Fruit fly (Drosophila melanogaster) whole organism, embryonic: ENCODE results near the gene Pis.

ENCODE experiments used
- Aef1 ChIP-seq: fragments of 200-800 bp; sonication (Bioruptor generic); IDR thresholded peaks from 3 replicates; pipeline ENCODE4 v1.3.6; 2022; ENCODE audit warnings: missing biosample characterization, missing genetic modification characterization
- CG10979 ChIP-seq: fragments of 200-800 bp; sonication (Bioruptor generic); optimal IDR thresholded peaks from 2 replicates; lab custom pipeline; 2018; ENCODE audit warnings: missing biosample characterization, mild to moderate bottlenecking, missing genetic modification characterization, moderate library complexity
- CG11398 ChIP-seq: fragments of 200-800 bp; sonication (Bioruptor generic); optimal IDR thresholded peaks from 2 replicates; lab custom pipeline; 2016; ENCODE audit warnings: missing biosample characterization, missing genetic modification characterization
- CG12744 ChIP-seq: fragments of 200-800 bp; sonication (Bioruptor generic); optimal IDR thresholded peaks from 2 replicates; lab custom pipeline; 2016; ENCODE audit warnings: missing biosample characterization, missing genetic modification characterization
- CG13894 ChIP-seq: fragments of 200-800 bp; sonication (Bioruptor generic); optimal IDR thresholded peaks from 3 replicates; lab custom pipeline; 2018; ENCODE audit warnings: missing biosample characterization, mild to moderate bottlenecking, missing genetic modification characterization, moderate library complexity
- CG17385 ChIP-seq: fragments of 200-800 bp; sonication (Bioruptor generic); optimal IDR thresholded peaks from 3 replicates; lab custom pipeline; 2018; ENCODE audit warnings: missing biosample characterization, mild to moderate bottlenecking, missing genetic modification characterization
- CG18011 ChIP-seq: fragments of 200-800 bp; sonication (Bioruptor generic); optimal IDR thresholded peaks from 2 replicates; lab custom pipeline; 2017; ENCODE audit warnings: missing biosample characterization, missing genetic modification characterization, mild to moderate bottlenecking, moderate library complexity, missing genotype
- CG32767 ChIP-seq: fragments of 200-800 bp; sonication (Bioruptor generic); IDR thresholded peaks from 2 replicates; pipeline ENCODE4 v1.3.6; 2022; ENCODE audit warnings: missing biosample characterization, missing genetic modification characterization
- CG3407 ChIP-seq: fragments of 200-800 bp; sonication (Bioruptor generic); optimal IDR thresholded peaks from 2 replicates; lab custom pipeline; 2018; ENCODE audit warnings: missing biosample characterization, mild to moderate bottlenecking, missing genetic modification characterization
- CG3726 ChIP-seq: fragments of 200-800 bp; sonication (Bioruptor generic); IDR thresholded peaks from 3 replicates; pipeline ENCODE4, ENCODE4 v1.3.6; 2022; ENCODE audit warnings: missing biosample characterization, missing genetic modification characterization
- CG42726 ChIP-seq: fragments of 200-800 bp; sonication (Bioruptor generic); IDR thresholded peaks from 2 replicates; pipeline ENCODE4 v1.3.6; 2022; ENCODE audit warnings: missing biosample characterization, missing genetic modification characterization; ENCODE audit not compliant: partially characterized antibody
- CG4282 ChIP-seq: fragments of 200-800 bp; sonication (Bioruptor generic); optimal IDR thresholded peaks from 2 replicates; lab custom pipeline; 2016; ENCODE audit warnings: missing biosample characterization, missing genetic modification characterization
- CG4328 ChIP-seq: fragments of 200-800 bp; sonication (Bioruptor generic); optimal IDR thresholded peaks from 3 replicates; lab custom pipeline; 2017; ENCODE audit warnings: missing biosample characterization, missing genetic modification reagents, missing genetic modification characterization
- CG43689 ChIP-seq: fragments of 200-800 bp; sonication (Bioruptor generic); IDR thresholded peaks from 2 replicates; pipeline ENCODE4 v1.3.6; 2022; ENCODE audit warnings: missing biosample characterization, missing genetic modification characterization
- CG5180 ChIP-seq: fragments of 200-800 bp; sonication (Bioruptor generic); optimal IDR thresholded peaks from 3 replicates; lab custom pipeline; 2017; ENCODE audit warnings: missing biosample characterization, missing genetic modification characterization, mild to moderate bottlenecking, moderate library complexity, missing genetic modification reagents
- CG6765 ChIP-seq: fragments of 200-800 bp; sonication (Bioruptor generic); optimal IDR thresholded peaks from 3 replicates; lab custom pipeline; 2017; ENCODE audit warnings: missing biosample characterization, mild to moderate bottlenecking, missing genetic modification characterization
- CG7745 ChIP-seq: fragments of 200-800 bp; sonication (Bioruptor generic); optimal IDR thresholded peaks from 2 replicates; lab custom pipeline; 2018; ENCODE audit warnings: missing biosample characterization, mild to moderate bottlenecking, missing genetic modification characterization, moderate library complexity
- CG7928 ChIP-seq: fragments of 200-800 bp; sonication (Bioruptor generic); optimal IDR thresholded peaks from 2 replicates; lab custom pipeline; 2017; ENCODE audit warnings: missing biosample characterization, mild to moderate bottlenecking, missing genetic modification characterization
- CG8478 ChIP-seq: fragments of >200 bp; optimal IDR thresholded peaks from 2 replicates; lab custom pipeline; 2018
- D19A ChIP-seq: fragments of 200-800 bp; optimal IDR thresholded peaks from 3 replicates; lab custom pipeline; 2019; ENCODE audit warnings: missing biosample characterization, mild to moderate bottlenecking, missing genetic modification characterization, moderate library complexity
- D19B ChIP-seq: fragments of 200-800 bp; sonication (Bioruptor generic); optimal IDR thresholded peaks from 2 replicates; lab custom pipeline; 2017; ENCODE audit warnings: missing biosample characterization, mild to moderate bottlenecking, missing genetic modification characterization
- Dll ChIP-seq: fragments of 200-800 bp; sonication (Bioruptor generic); IDR thresholded peaks from 4 replicates; pipeline ENCODE4 v1.3.6; 2022; ENCODE audit warnings: missing biosample characterization, missing genetic modification characterization; ENCODE audit not compliant: partially characterized antibody
- E2f2 ChIP-seq: fragments of 200-800 bp; sonication (Bioruptor generic); IDR thresholded peaks from 2 replicates; pipeline ENCODE4 v1.3.6; 2022; ENCODE audit warnings: missing biosample characterization, missing genetic modification characterization
- Fer3 ChIP-seq: fragments of 200-800 bp; sonication (Bioruptor generic); optimal IDR thresholded peaks from 2 replicates; lab custom pipeline; 2018; ENCODE audit warnings: missing biosample characterization, mild to moderate bottlenecking, missing genetic modification characterization, moderate library complexity
- Gug ChIP-seq: fragments of 200-800 bp; sonication (Bioruptor generic); IDR thresholded peaks from 4 replicates; pipeline ENCODE4 v1.3.6; 2022; ENCODE audit warnings: missing biosample characterization, missing genetic modification characterization
- HLH3B ChIP-seq: fragments of 200-800 bp; sonication (Bioruptor generic); IDR thresholded peaks from 2 replicates; pipeline ENCODE4 v1.3.6; 2022; ENCODE audit warnings: missing biosample characterization, missing genetic modification characterization
- Hmx ChIP-seq: fragments of 200-800 bp; sonication (Bioruptor generic); optimal IDR thresholded peaks from 2 replicates; lab custom pipeline; 2016; ENCODE audit warnings: missing biosample characterization, missing genetic modification characterization
- Lhr ChIP-seq: fragments of 200-800 bp; sonication (Bioruptor generic); optimal IDR thresholded peaks from 3 replicates; lab custom pipeline; 2017; ENCODE audit warnings: mild to moderate bottlenecking, missing biosample characterization, missing genetic modification reagents, missing genetic modification characterization
- Mrtf ChIP-seq: fragments of 200-800 bp; sonication (Bioruptor generic); IDR thresholded peaks from 3 replicates; pipeline ENCODE4 v1.3.6; 2022; ENCODE audit warnings: missing biosample characterization, missing genetic modification characterization
- Stat92E ChIP-seq, 3 experiments: fragments of >200 bp in 2 of 3; fragments of 200-800 bp in 1 of 3; sonication (Bioruptor generic) in 1 of 3; optimal IDR thresholded peaks; 2 replicates each; lab custom pipeline; 2017 to 2019; ENCODE audit warnings: missing biosample characterization in 3 of 3, missing genetic modification characterization in 3 of 3, mild to moderate bottlenecking in 1 of 3, moderate library complexity in 1 of 3
- Usf ChIP-seq: fragments of 200-800 bp; sonication (Bioruptor generic); optimal IDR thresholded peaks from 2 replicates; lab custom pipeline; 2017; ENCODE audit warnings: missing genotype, missing biosample characterization, missing genetic modification characterization
- ab ChIP-seq: fragments of 200-800 bp; sonication (Bioruptor generic); optimal IDR thresholded peaks from 2 replicates; lab custom pipeline; 2016; ENCODE audit warnings: missing biosample characterization, missing genetic modification characterization
- amos ChIP-seq: fragments of 200-800 bp; sonication (Bioruptor generic); IDR thresholded peaks from 2 replicates; pipeline ENCODE4 v1.3.6; 2022; ENCODE audit warnings: missing biosample characterization, missing genetic modification characterization; ENCODE audit not compliant: partially characterized antibody
- ap ChIP-seq: fragments of 200-800 bp; sonication (Bioruptor generic); IDR thresholded peaks from 2 replicates; pipeline ENCODE4 v1.3.6; 2022; ENCODE audit warnings: missing biosample characterization, missing genetic modification characterization
- bbx ChIP-seq: fragments of 200-800 bp; sonication (Bioruptor generic); IDR thresholded peaks from 2 replicates; pipeline ENCODE4 v1.3.6; 2022; ENCODE audit warnings: missing biosample characterization, missing genetic modification characterization; ENCODE audit not compliant: partially characterized antibody
- bcd ChIP-seq: fragments of 200-800 bp; sonication (Bioruptor generic); optimal IDR thresholded peaks from 2 replicates; lab custom pipeline; 2017; ENCODE audit warnings: missing biosample characterization, mild to moderate bottlenecking, missing genetic modification characterization
- cas ChIP-seq: fragments of 200-800 bp; sonication (Bioruptor generic); IDR thresholded peaks from 2 replicates; pipeline ENCODE4 v1.3.6; 2022; ENCODE audit warnings: missing biosample characterization, missing genetic modification characterization
- crc ChIP-seq: fragments of 200-800 bp; sonication (Bioruptor generic); optimal IDR thresholded peaks from 2 replicates; lab custom pipeline; 2016; ENCODE audit warnings: missing biosample characterization, missing genetic modification characterization
- danr ChIP-seq: fragments of 200-800 bp; sonication (Bioruptor generic); IDR thresholded peaks from 2 replicates; pipeline ENCODE4 v1.3.6; 2022; ENCODE audit warnings: missing biosample characterization, missing genetic modification characterization
- eve ChIP-seq, 2 experiments: fragments of >200 bp; optimal IDR thresholded peaks; 2 replicates each; lab custom pipeline; 2017; ENCODE audit warnings: missing biosample characterization in 2 of 2, missing genetic modification characterization in 2 of 2
- fd3F ChIP-seq: fragments of 200-800 bp; sonication (Bioruptor generic); optimal IDR thresholded peaks from 2 replicates; lab custom pipeline; 2018; ENCODE audit warnings: missing biosample characterization, mild to moderate bottlenecking, missing genetic modification characterization, moderate library complexity
- gcm ChIP-seq: fragments of 200-800 bp; sonication (Bioruptor generic); optimal IDR thresholded peaks from 2 replicates; lab custom pipeline; 2019; ENCODE audit warnings: missing biosample characterization, mild to moderate bottlenecking, missing genetic modification characterization, moderate library complexity
- h ChIP-seq: fragments of >200 bp; optimal IDR thresholded peaks from 2 replicates; lab custom pipeline; 2017
- kay ChIP-seq: fragments of 200-800 bp; sonication (Bioruptor generic); optimal IDR thresholded peaks from 2 replicates; lab custom pipeline; 2016; ENCODE audit warnings: missing biosample characterization, missing genetic modification characterization
- ken ChIP-seq: fragments of 200-800 bp; sonication (Bioruptor generic); IDR thresholded peaks from 3 replicates; pipeline ENCODE4 v1.3.6; 2022; ENCODE audit warnings: missing biosample characterization, missing genetic modification characterization
- otp ChIP-seq: fragments of 200-800 bp; sonication (Bioruptor generic); IDR thresholded peaks from 3 replicates; pipeline ENCODE4, ENCODE4 v1.3.6; 2022; ENCODE audit warnings: missing biosample characterization, missing genetic modification characterization
- shn ChIP-seq: fragments of 200-800 bp; sonication (Bioruptor generic); optimal IDR thresholded peaks from 3 replicates; lab custom pipeline; 2016; ENCODE audit warnings: missing biosample characterization, missing genetic modification characterization
- vfl ChIP-seq: fragments of 200-800 bp; sonication (Bioruptor generic); optimal IDR thresholded peaks from 2 replicates; lab custom pipeline; 2016; ENCODE audit warnings: missing biosample characterization, missing genetic modification characterization

Gene Pis

DNA sequence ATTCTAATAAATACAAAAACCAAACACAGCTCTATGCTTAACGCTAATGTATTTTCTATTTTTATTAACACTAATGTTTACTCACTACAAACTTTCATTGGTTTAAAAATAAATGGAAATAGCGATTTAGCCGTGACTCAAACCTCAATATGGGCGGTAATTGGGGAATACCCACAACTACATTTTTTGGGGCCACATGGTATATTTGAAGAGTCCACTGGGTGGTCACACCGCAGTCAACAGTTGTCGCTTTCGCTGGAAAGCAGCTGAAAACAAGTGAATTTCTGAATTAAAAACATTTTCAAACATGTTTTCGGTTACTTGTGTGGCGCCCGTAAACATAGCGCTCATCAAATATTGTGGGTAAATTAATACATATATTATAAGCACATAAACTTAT, 45.4 kb upstream of the Pis start, which contains the start of gene Mvd (continued):
- TF ChIP-seq cas (GFP tag; lab: Robert Waterston, UW) (no peak), CG7745 (tag; lab: Kevin White, UChicago) (no peak), Hmx (no peak), h (no peak), Stat92E (GFP tag; optimal IDR thresholded peaks at IDR 0.05; lab: Kevin White, UChicago) (peak in 1 of 3 experiments; percentile 3), E2f2 (GFP tag; lab: Robert Waterston, UW) (peak; percentile 58), CG32767 (GFP tag; lab: Robert Waterston, UW) (no peak), gcm (GFP tag; lab: Kevin White, UChicago) (no peak), otp (GFP tag; lab: Robert Waterston, UW) (no peak), bbx (GFP tag; lab: Robert Waterston, UW) (peak; percentile 45), Mrtf (GFP tag; lab: Robert Waterston, UW) (no peak), CG18011 (GFP tag; lab: Kevin White, UChicago) (no peak), kay (GFP tag; lab: Kevin White, UChicago) (no peak), D19A (no peak), CG42726 (GFP tag; lab: Robert Waterston, UW) (no peak), CG7928 (GFP tag; lab: Kevin White, UChicago) (peak; percentile 38), Fer3 (tag; lab: Kevin White, UChicago) (no peak), D19B (GFP tag; lab: Kevin White, UChicago) (no peak), CG5180 (GFP tag; lab: Kevin White, UChicago) (no peak), CG43689 (GFP tag; lab: Robert Waterston, UW) (no peak), Dll (0 out of 4 replicates have a peak, but pooled peaks have one; percentile 17), ken (GFP tag; lab: Robert Waterston, UW) (peak; percentile 6; the same call in 1 of the 3 replicates), CG10979 (tag; lab: Kevin White, UChicago) (no peak), CG3726 (no peak), bcd (GFP tag; lab: Kevin White, UChicago) (no peak), CG11398 (GFP tag; lab: Kevin White, UChicago) (no peak), CG17385 (GFP tag; lab: Kevin White, UChicago) (no peak), vfl (GFP tag; lab: Kevin White, UChicago) (no peak), HLH3B (GFP tag; lab: Robert Waterston, UW) (no peak), CG4328 (GFP tag; lab: Kevin White, UChicago) (no peak), Gug (no peak), amos (peak; percentile 18; the same call in 1 of the 2 replicates), CG6765 (no peak), crc (GFP tag; lab: Kevin White, UChicago) (no peak), CG13894 (no peak), Usf (GFP tag; lab: Kevin White, UChicago) (no peak), eve (GFP tag; optimal IDR thresholded peaks at IDR 0.05; lab: Kevin White, UChicago) (no peak), ap (GFP tag; lab: Robert Waterston, UW) (no peak), ab (GFP tag; lab: Kevin White, UChicago) (no peak), CG12744 (no peak), Lhr (GFP tag; lab: Kevin White, UChicago) (peak; percentile 29), shn (GFP tag; lab: Kevin White, UChicago) (no peak), CG3407 (GFP tag; lab: Kevin White, UChicago) (no peak), fd3F (GFP tag; lab: Kevin White, UChicago) (no peak), CG8478 (lab: Kevin White, UChicago) (no peak), CG4282 (GFP tag; lab: Kevin White, UChicago) (no peak), danr (GFP tag; lab: Robert Waterston, UW) (no peak), Aef1 (GFP tag; lab: Robert Waterston, UW) (no peak)
